Fruit fly (Drosophila melanogaster) S2 (cell line): Measurements from ENCODE around the gene CG31251.
A peak's percentile ranks its signal among the peaks of the same experiment; 100 is the strongest.

Experiments
- CG8478 ChIP-seq: fragments of >200 bp; optimal IDR thresholded peaks from 2 replicates; lab custom pipeline; 2018
- CTCF ChIP-seq, 2 experiments: fragments of >200 bp; optimal IDR thresholded peaks; 2 replicates each; lab custom pipeline; 2018

DNA sequence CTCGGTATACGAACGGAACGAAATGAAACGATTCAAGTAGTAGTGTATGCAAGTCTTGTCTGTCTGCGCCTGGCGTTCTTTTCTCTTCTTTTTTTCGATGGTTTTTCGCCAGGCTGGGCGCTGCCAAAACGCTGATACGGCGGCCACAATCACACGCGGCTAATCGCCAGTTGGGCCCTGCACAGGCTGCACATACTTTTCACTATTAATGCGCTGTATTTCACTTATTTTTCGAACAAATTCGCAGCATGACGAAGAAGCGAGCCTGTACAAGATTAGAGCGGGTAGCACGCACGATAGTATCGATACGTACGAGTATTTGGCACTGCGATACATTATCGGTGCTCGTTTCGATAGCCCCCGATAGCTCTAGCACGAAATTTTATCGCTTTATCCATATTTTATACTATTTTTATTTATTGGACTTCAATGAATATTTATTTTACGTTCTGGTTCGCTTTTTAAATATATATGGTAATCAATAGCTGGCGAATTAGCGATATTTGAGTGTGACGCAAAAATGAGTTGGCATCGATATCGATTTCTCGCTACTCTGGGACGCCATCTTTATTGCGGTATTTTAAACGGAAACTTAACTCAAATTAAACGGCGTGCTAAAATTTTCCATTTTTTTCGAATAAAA, 33.5 kb upstream of the CG31251 start, which contains the start of gene osa:
- TF ChIP-seq CG8478: no peak
- TF ChIP-seq CTCF (optimal IDR thresholded peaks at IDR 0.05; lab: Kevin White, UChicago): peak in 1 of 2 experiments; percentile 13
